Fruit fly (Drosophila melanogaster) whole organism, adult: ENCODE results near the gene Ptpmeg2.

Experiments used
- CG12768 ChIP-seq: fragments of 200-800 bp; sonication (Bioruptor generic); optimal IDR thresholded peaks from 2 replicates; lab custom pipeline; 2017; ENCODE audit warnings: missing biosample characterization, missing genetic modification characterization, mild to moderate bottlenecking, moderate library complexity, missing genetic modification reagents
- Clk ChIP-seq: fragments of 200-800 bp; sonication (Bioruptor generic); optimal IDR thresholded peaks from 2 replicates; lab custom pipeline; 2017; ENCODE audit warnings: missing biosample characterization, missing genetic modification characterization

dm6 chrX:9693720-9694386 is 34.9 kb upstream of the Ptpmeg2 start, which contains the start of gene btd:
- TF ChIP-seq Clk (GFP tag; lab: Kevin White, UChicago) (no peak), CG12768 (no peak)
